Worm (Caenorhabditis elegans) whole organism, L2 larva: ENCODE measurements around the gene F47B8.3.

Experiments used
- aly-2 ChIP-seq: fragments of 150-350 bp; optimal IDR thresholded peaks from 2 replicates; lab custom pipeline; 2014; ENCODE audit warnings: missing biosample characterization, missing genetic modification characterization
- ama-1 ChIP-seq: fragments of 150-350 bp; optimal IDR thresholded peaks from 2 replicates; lab custom pipeline; 2018; ENCODE audit warnings: inconsistent platforms
- nhr-12 ChIP-seq: fragments of 150-350 bp; optimal IDR thresholded peaks from 2 replicates; lab custom pipeline; 2014; ENCODE audit warnings: missing biosample characterization, missing genetic modification characterization
- nhr-77 ChIP-seq: fragments of 150-350 bp; optimal IDR thresholded peaks from 2 replicates; lab custom pipeline; 2014; ENCODE audit warnings: missing biosample characterization, missing genetic modification characterization
- unc-62 ChIP-seq: fragments of 150-350 bp; optimal IDR thresholded peaks from 2 replicates; lab custom pipeline; 2014; ENCODE audit warnings: missing biosample characterization, missing genetic modification reagents, missing genetic modification characterization

DNA sequence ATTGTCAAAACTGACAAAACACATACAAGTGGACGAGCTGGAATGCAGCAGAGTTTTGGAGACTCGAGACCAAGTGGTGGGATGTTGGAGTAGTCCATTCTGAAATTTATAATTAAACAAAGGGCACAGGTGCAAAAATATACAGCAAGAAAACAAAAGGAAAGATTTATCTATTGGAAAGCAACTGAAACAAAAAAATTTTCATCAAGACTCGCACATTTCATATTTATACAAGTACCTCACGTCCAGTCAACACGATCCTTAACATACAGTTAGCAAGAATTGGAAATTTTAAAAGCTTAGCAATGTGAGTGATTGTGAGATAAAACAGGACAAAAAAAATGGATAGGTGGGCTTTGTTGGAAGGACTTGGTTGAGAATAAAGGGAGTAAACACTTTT is 8.6 kb downstream of the F47B8.3 start, which contains the start of gene F47B8.1:
- TF ChIP-seq aly-2 (tag; lab: Kevin White, UChicago) (no peak), nhr-12 (tag; lab: Kevin White, UChicago) (no peak), nhr-77 (tag; lab: Kevin White, UChicago) (no peak), unc-62 (GFP tag; lab: Kevin White, UChicago) (no peak), ama-1 (lab: Kevin White, UChicago) (no peak)
